Fruit fly (Drosophila melanogaster) whole organism, prepupa: ENCODE measurements around the gene Spec2.

ENCODE experiments used
- Blimp-1 ChIP-seq: fragments of 200-800 bp; sonication (Bioruptor generic); optimal IDR thresholded peaks from 3 replicates; lab custom pipeline; 2017; ENCODE audit warnings: missing biosample characterization, missing genetic modification characterization, mild to moderate bottlenecking, moderate library complexity, missing genetic modification reagents
- CG10631 ChIP-seq: fragments of 200-800 bp; sonication (Bioruptor generic); optimal IDR thresholded peaks from 2 replicates; lab custom pipeline; 2016; ENCODE audit warnings: missing biosample characterization, missing genetic modification characterization
- CG10669 ChIP-seq: fragments of 200-800 bp; sonication (Bioruptor generic); optimal IDR thresholded peaks from 3 replicates; lab custom pipeline; 2018; ENCODE audit warnings: missing biosample characterization, mild to moderate bottlenecking, missing genetic modification characterization, moderate library complexity
- CG11294 ChIP-seq: fragments of 200-800 bp; sonication (Bioruptor generic); IDR thresholded peaks from 2 replicates; pipeline ENCODE4 v1.3.6; 2022; ENCODE audit warnings: missing biosample characterization, missing genetic modification characterization
- CG11762 ChIP-seq: fragments of 200-800 bp; sonication (Bioruptor generic); optimal IDR thresholded peaks from 3 replicates; lab custom pipeline; 2016; ENCODE audit warnings: missing biosample characterization, missing genetic modification characterization; ENCODE audit not compliant: insufficient read depth
- CG11902 ChIP-seq: fragments of 200-800 bp; sonication (Bioruptor generic); optimal IDR thresholded peaks from 3 replicates; lab custom pipeline; 2016; ENCODE audit warnings: missing biosample characterization, missing genetic modification characterization
- CG15336 ChIP-seq: fragments of 200-800 bp; sonication (Bioruptor generic); IDR thresholded peaks from 2 replicates; pipeline ENCODE4 v1.3.6; 2022; ENCODE audit warnings: missing biosample characterization, missing genetic modification characterization
- CG1621 ChIP-seq: fragments of 200-800 bp; sonication (Bioruptor generic); optimal IDR thresholded peaks from 3 replicates; lab custom pipeline; 2018; ENCODE audit warnings: missing biosample characterization, mild to moderate bottlenecking, missing genetic modification characterization
- CG3032 ChIP-seq: fragments of 200-800 bp; optimal IDR thresholded peaks from 2 replicates; lab custom pipeline; 2019; ENCODE audit warnings: missing biosample characterization, mild to moderate bottlenecking, missing genetic modification characterization, moderate library complexity
- CG31627 ChIP-seq: fragments of 200-800 bp; sonication (Bioruptor generic); optimal IDR thresholded peaks from 3 replicates; lab custom pipeline; 2016; ENCODE audit warnings: missing biosample characterization, missing genetic modification characterization
- CG32006 ChIP-seq: fragments of 200-800 bp; sonication (Bioruptor generic); optimal IDR thresholded peaks from 3 replicates; lab custom pipeline; 2017; ENCODE audit warnings: missing biosample characterization, mild to moderate bottlenecking, missing genetic modification characterization
- CG34406 ChIP-seq: fragments of 200-800 bp; sonication (Bioruptor generic); optimal IDR thresholded peaks from 3 replicates; lab custom pipeline; 2016; ENCODE audit warnings: missing biosample characterization, missing genetic modification characterization
- CG3919 ChIP-seq: fragments of 200-800 bp; sonication (Bioruptor generic); optimal IDR thresholded peaks from 3 replicates; lab custom pipeline; 2016; ENCODE audit warnings: missing biosample characterization, missing genetic modification characterization
- CG6163 ChIP-seq: fragments of 200-800 bp; sonication (Bioruptor generic); IDR thresholded peaks from 3 replicates; pipeline ENCODE4 v1.3.6; 2022; ENCODE audit warnings: missing biosample characterization, missing genetic modification characterization
- CG6276 ChIP-seq: fragments of 200-800 bp; sonication (Bioruptor generic); optimal IDR thresholded peaks from 2 replicates; lab custom pipeline; 2017; ENCODE audit warnings: missing biosample characterization, mild to moderate bottlenecking, missing genetic modification characterization
- CG6808 ChIP-seq: fragments of 200-800 bp; sonication (Bioruptor generic); optimal IDR thresholded peaks from 3 replicates; lab custom pipeline; 2017; ENCODE audit warnings: missing biosample characterization, missing genetic modification characterization, mild to moderate bottlenecking, moderate library complexity, missing genetic modification reagents
- CG6854 ChIP-seq: fragments of 200-800 bp; sonication (Bioruptor generic); optimal IDR thresholded peaks from 2 replicates; lab custom pipeline; 2017; ENCODE audit warnings: missing biosample characterization, mild to moderate bottlenecking, missing genetic modification characterization
- CG7368 ChIP-seq: fragments of 200-800 bp; sonication (Bioruptor generic); optimal IDR thresholded peaks from 3 replicates; lab custom pipeline; 2016; ENCODE audit warnings: missing biosample characterization, missing genetic modification characterization
- CG8319 ChIP-seq: fragments of 200-800 bp; sonication (Bioruptor generic); optimal IDR thresholded peaks from 3 replicates; lab custom pipeline; 2016; ENCODE audit warnings: missing biosample characterization, missing genetic modification characterization
- CG8632 ChIP-seq: fragments of 200-800 bp; sonication (Bioruptor generic); optimal IDR thresholded peaks from 3 replicates; lab custom pipeline; 2016; ENCODE audit warnings: missing biosample characterization, missing genetic modification characterization
- CG9139 ChIP-seq: fragments of 200-800 bp; sonication (Bioruptor generic); optimal IDR thresholded peaks from 3 replicates; lab custom pipeline; 2017; ENCODE audit warnings: missing biosample characterization, mild to moderate bottlenecking, missing genetic modification characterization
- Eip75B ChIP-seq: fragments of 200-800 bp; sonication (Bioruptor generic); optimal IDR thresholded peaks from 3 replicates; lab custom pipeline; 2016; ENCODE audit warnings: missing biosample characterization, missing genetic modification characterization
- Eip78C ChIP-seq: fragments of 200-800 bp; sonication (Bioruptor generic); peaks from one replicate; lab custom pipeline; 2016; ENCODE audit warnings: missing biosample characterization, missing genetic modification characterization
- Eip93F ChIP-seq: fragments of 200-800 bp; sonication (Bioruptor generic); optimal IDR thresholded peaks from 2 replicates; lab custom pipeline; 2016; ENCODE audit warnings: missing biosample characterization, mild to moderate bottlenecking, missing genetic modification characterization
- Ets21C ChIP-seq: fragments of 200-800 bp; sonication (Bioruptor generic); optimal IDR thresholded peaks from 3 replicates; lab custom pipeline; 2016; ENCODE audit warnings: missing biosample characterization, missing genetic modification characterization
- Ets96B ChIP-seq: fragments of 200-800 bp; optimal IDR thresholded peaks from 2 replicates; lab custom pipeline; 2019; ENCODE audit warnings: missing biosample characterization, mild to moderate bottlenecking, missing genetic modification characterization, moderate library complexity
- Hr39 ChIP-seq: fragments of 200-800 bp; sonication (Bioruptor generic); optimal IDR thresholded peaks from 2 replicates; lab custom pipeline; 2016; ENCODE audit warnings: missing biosample characterization, missing genetic modification characterization
- Hr4 ChIP-seq: fragments of 200-800 bp; sonication (Bioruptor generic); optimal IDR thresholded peaks from 3 replicates; lab custom pipeline; 2016; ENCODE audit warnings: missing biosample characterization, missing genetic modification characterization
- Lpt ChIP-seq: fragments of 200-800 bp; sonication (Bioruptor generic); optimal IDR thresholded peaks from 3 replicates; lab custom pipeline; 2016; ENCODE audit warnings: missing biosample characterization, missing genetic modification characterization
- OdsH ChIP-seq: fragments of 200-800 bp; sonication (Bioruptor generic); optimal IDR thresholded peaks from 3 replicates; lab custom pipeline; 2016; ENCODE audit warnings: missing biosample characterization, missing genetic modification characterization
- Smox ChIP-seq: fragments of 200-800 bp; sonication (Bioruptor generic); optimal IDR thresholded peaks from 3 replicates; lab custom pipeline; 2016; ENCODE audit warnings: missing biosample characterization, missing genetic modification characterization
- Sox102F ChIP-seq: fragments of 200-800 bp; sonication (Bioruptor generic); optimal IDR thresholded peaks from 2 replicates; lab custom pipeline; 2016; ENCODE audit warnings: missing biosample characterization, mild to moderate bottlenecking, missing genetic modification characterization
- Sox14 ChIP-seq: fragments of 200-800 bp; sonication (Bioruptor generic); optimal IDR thresholded peaks from 3 replicates; lab custom pipeline; 2016; ENCODE audit warnings: missing biosample characterization, missing genetic modification characterization
- Sox15 ChIP-seq: fragments of 200-800 bp; sonication (Bioruptor generic); optimal IDR thresholded peaks from 3 replicates; lab custom pipeline; 2016; ENCODE audit warnings: missing biosample characterization, missing genetic modification characterization
- achi ChIP-seq: fragments of 200-800 bp; sonication (Bioruptor generic); optimal IDR thresholded peaks from 3 replicates; lab custom pipeline; 2016; ENCODE audit warnings: missing biosample characterization, missing genetic modification characterization
- acj6 ChIP-seq: fragments of 200-800 bp; sonication (Bioruptor generic); optimal IDR thresholded peaks from 3 replicates; lab custom pipeline; 2016; ENCODE audit warnings: missing biosample characterization, missing genetic modification characterization
- cyc ChIP-seq: fragments of 200-800 bp; sonication (Bioruptor generic); optimal IDR thresholded peaks from 3 replicates; lab custom pipeline; 2016; ENCODE audit warnings: missing biosample characterization, missing genetic modification characterization
- dac ChIP-seq: fragments of 200-800 bp; sonication (Bioruptor generic); optimal IDR thresholded peaks from 2 replicates; lab custom pipeline; 2017; ENCODE audit warnings: missing biosample characterization, mild to moderate bottlenecking, missing genetic modification characterization
- eg ChIP-seq: fragments of 200-800 bp; sonication (Bioruptor generic); IDR thresholded peaks from 3 replicates; pipeline ENCODE4 v1.3.6; 2022; ENCODE audit warnings: missing biosample characterization, missing genetic modification characterization
- esn ChIP-seq: fragments of 200-800 bp; sonication (Bioruptor generic); optimal IDR thresholded peaks from 2 replicates; lab custom pipeline; 2016; ENCODE audit warnings: missing biosample characterization, mild to moderate bottlenecking, missing genetic modification characterization, moderate library complexity
- fd59A ChIP-seq: fragments of 200-800 bp; sonication (Bioruptor generic); optimal IDR thresholded peaks from 2 replicates; lab custom pipeline; 2017; ENCODE audit warnings: missing biosample characterization, mild to moderate bottlenecking, missing genetic modification characterization, missing genetic modification reagents
- fd85E ChIP-seq: fragments of 200-800 bp; sonication (Bioruptor generic); optimal IDR thresholded peaks from 3 replicates; lab custom pipeline; 2016; ENCODE audit warnings: missing biosample characterization, missing genetic modification characterization
- fkh ChIP-seq: fragments of 200-800 bp; sonication (Bioruptor generic); optimal IDR thresholded peaks from 3 replicates; lab custom pipeline; 2017; ENCODE audit warnings: missing biosample characterization, mild to moderate bottlenecking, missing genetic modification characterization, moderate library complexity
- lz ChIP-seq: fragments of 200-800 bp; sonication (Bioruptor generic); optimal IDR thresholded peaks from 3 replicates; lab custom pipeline; 2016; ENCODE audit warnings: missing biosample characterization, missing genetic modification characterization
- net ChIP-seq: fragments of 200-800 bp; sonication (Bioruptor generic); optimal IDR thresholded peaks from 3 replicates; lab custom pipeline; 2016; ENCODE audit warnings: missing biosample characterization, missing genetic modification characterization
- pdm3 ChIP-seq: fragments of 200-800 bp; sonication (Bioruptor generic); optimal IDR thresholded peaks from 3 replicates; lab custom pipeline; 2016; ENCODE audit warnings: missing biosample characterization, missing genetic modification characterization
- salr ChIP-seq, 2 experiments: fragments of 200-800 bp; sonication (Bioruptor generic); optimal IDR thresholded peaks; 3 replicates each; lab custom pipeline; 2016 to 2018; ENCODE audit warnings: missing biosample characterization in 2 of 2, missing genetic modification characterization in 2 of 2, mild to moderate bottlenecking in 1 of 2
- spab ChIP-seq: fragments of 200-800 bp; sonication (Bioruptor generic); optimal IDR thresholded peaks from 2 replicates; lab custom pipeline; 2017; ENCODE audit warnings: missing biosample characterization, mild to moderate bottlenecking, missing genetic modification characterization, missing genetic modification reagents
- svp ChIP-seq: fragments of 200-800 bp; sonication (Bioruptor generic); peaks from one replicate; lab custom pipeline; 2016; ENCODE audit warnings: missing biosample characterization, missing genetic modification characterization
- topi ChIP-seq: fragments of 200-800 bp; sonication (Bioruptor generic); optimal IDR thresholded peaks from 3 replicates; lab custom pipeline; 2016; ENCODE audit warnings: missing biosample characterization, missing genetic modification characterization
- vri ChIP-seq: fragments of 200-800 bp; sonication (Bioruptor generic); optimal IDR thresholded peaks from 3 replicates; lab custom pipeline; 2016; ENCODE audit warnings: missing biosample characterization, mild to moderate bottlenecking, missing genetic modification characterization

Gene Spec2

dm6 chr3R:5624115-5624878, at the start of gene Spec2, which contains the start of the genes Dph4 and RpL13A:
TSS of gene Spec2 (minus strand) at chr3R:5624125.
TSS of gene Dph4 (minus strand) at chr3R:5624125.
TSS of gene RpL13A (plus strand) at chr3R:5624474.
- TF ChIP-seq Sox15, result peak; percentile 23
- no peak for TF ChIP-seq CG11294
- no peak for TF ChIP-seq spab (GFP tag; lab: Kevin White, UChicago)
- TF ChIP-seq CG8319 (GFP tag; lab: Kevin White, UChicago), result peak; percentile 73
- peak; percentile 82 for TF ChIP-seq fkh
- TF ChIP-seq vri (GFP tag; lab: Kevin White, UChicago), result no peak
- TF ChIP-seq achi (GFP tag; lab: Kevin White, UChicago), result peak; percentile 100
- peak; percentile 91 for TF ChIP-seq lz (GFP tag; lab: Kevin White, UChicago)
- TF ChIP-seq CG8632 (GFP tag; lab: Kevin White, UChicago), result peak; percentile 60
- no peak for TF ChIP-seq Smox (GFP tag; lab: Kevin White, UChicago)
- peak; percentile 81 for TF ChIP-seq Sox14 (GFP tag; lab: Kevin White, UChicago)
- no peak for TF ChIP-seq pdm3
- peak; percentile 79 for TF ChIP-seq topi (GFP tag; lab: Kevin White, UChicago)
- TF ChIP-seq fd85E (GFP tag; lab: Kevin White, UChicago), result no peak
- TF ChIP-seq Hr39 (GFP tag; lab: Kevin White, UChicago), result no peak
- no peak for TF ChIP-seq Hr4
- TF ChIP-seq esn (GFP tag; lab: Kevin White, UChicago), result peak; percentile 92
- peak; percentile 49 for TF ChIP-seq Ets96B (tag; lab: Kevin White, UChicago)
- peak; percentile 64 for TF ChIP-seq fd59A (GFP tag; lab: Kevin White, UChicago)
- peak; percentile 80 for TF ChIP-seq CG31627 (GFP tag; lab: Kevin White, UChicago)
- peak; percentile 86 for TF ChIP-seq CG7368
- TF ChIP-seq OdsH (GFP tag; lab: Kevin White, UChicago), result no peak
- peak; percentile 72 for TF ChIP-seq Blimp-1 (GFP tag; lab: Kevin White, UChicago)
- TF ChIP-seq Ets21C (GFP tag; lab: Kevin White, UChicago), result no peak
- TF ChIP-seq dac (GFP tag; lab: Kevin White, UChicago), result no peak
- TF ChIP-seq eg, result no peak
- peak; percentile 8 for TF ChIP-seq Eip93F (GFP tag; lab: Kevin White, UChicago)
- TF ChIP-seq CG10631, result no peak
- peak; percentile 83 for TF ChIP-seq cyc (GFP tag; lab: Kevin White, UChicago)
- TF ChIP-seq Eip78C, result peak; percentile 96
- no peak for TF ChIP-seq CG10669 (GFP tag; lab: Kevin White, UChicago)
- TF ChIP-seq CG32006 (GFP tag; lab: Kevin White, UChicago), result no peak
- peak; percentile 89 for TF ChIP-seq Sox102F (GFP tag; lab: Kevin White, UChicago)
- TF ChIP-seq acj6 (GFP tag; lab: Kevin White, UChicago), result peak; percentile 83
- no peak for TF ChIP-seq CG6276 (GFP tag; lab: Kevin White, UChicago)
- peak; percentile 48 for TF ChIP-seq CG11902 (GFP tag; lab: Kevin White, UChicago)
- peak; percentile 86 for TF ChIP-seq svp (GFP tag; lab: Kevin White, UChicago)
- TF ChIP-seq Eip75B (GFP tag; lab: Kevin White, UChicago), result no peak
- peak; percentile 83 for TF ChIP-seq CG1621 (tag; lab: Kevin White, UChicago)
- peak; percentile 67 for TF ChIP-seq CG11762 (GFP tag; lab: Kevin White, UChicago)
- peak; percentile 83 for TF ChIP-seq CG34406 (GFP tag; lab: Kevin White, UChicago)
- peak; percentile 95 for TF ChIP-seq CG6854 (GFP tag; lab: Kevin White, UChicago)
- TF ChIP-seq salr (GFP tag; optimal IDR thresholded peaks at IDR 0.05; lab: Kevin White, UChicago), result peak in 1 of 2 experiments; percentile 91
- TF ChIP-seq CG6808 (GFP tag; lab: Kevin White, UChicago), result peak; percentile 83
- TF ChIP-seq CG3919 (GFP tag; lab: Kevin White, UChicago), result peak; percentile 94
- TF ChIP-seq CG6163, result no peak
- TF ChIP-seq Lpt (GFP tag; lab: Kevin White, UChicago), result no peak
- TF ChIP-seq CG3032, result peak; percentile 75
- peak; percentile 93 for TF ChIP-seq net (GFP tag; lab: Kevin White, UChicago)
- no peak for TF ChIP-seq CG9139
- TF ChIP-seq CG15336 (GFP tag; lab: Robert Waterston, UW), result no peak
